Fruit fly (Drosophila melanogaster) whole organism, prepupa: ENCODE results near the gene Pgant5.

Source experiments
- CG10669 ChIP-seq: fragments of 200-800 bp; sonication (Bioruptor generic); optimal IDR thresholded peaks from 3 replicates; lab custom pipeline; 2018; ENCODE audit warnings: missing biosample characterization, mild to moderate bottlenecking, missing genetic modification characterization, moderate library complexity
- CG11294 ChIP-seq: fragments of 200-800 bp; sonication (Bioruptor generic); IDR thresholded peaks from 2 replicates; pipeline ENCODE4 v1.3.6; 2022; ENCODE audit warnings: missing biosample characterization, missing genetic modification characterization
- CG11902 ChIP-seq: fragments of 200-800 bp; sonication (Bioruptor generic); optimal IDR thresholded peaks from 3 replicates; lab custom pipeline; 2016; ENCODE audit warnings: missing biosample characterization, missing genetic modification characterization
- CG1621 ChIP-seq: fragments of 200-800 bp; sonication (Bioruptor generic); optimal IDR thresholded peaks from 3 replicates; lab custom pipeline; 2018; ENCODE audit warnings: missing biosample characterization, mild to moderate bottlenecking, missing genetic modification characterization
- CG3032 ChIP-seq: fragments of 200-800 bp; optimal IDR thresholded peaks from 2 replicates; lab custom pipeline; 2019; ENCODE audit warnings: missing biosample characterization, mild to moderate bottlenecking, missing genetic modification characterization, moderate library complexity
- CG4318 ChIP-seq: fragments of 200-800 bp; sonication (Bioruptor generic); optimal IDR thresholded peaks from 3 replicates; lab custom pipeline; 2017; ENCODE audit warnings: missing biosample characterization, mild to moderate bottlenecking, missing genetic modification characterization
- CG6163 ChIP-seq: fragments of 200-800 bp; sonication (Bioruptor generic); IDR thresholded peaks from 3 replicates; pipeline ENCODE4 v1.3.6; 2022; ENCODE audit warnings: missing biosample characterization, missing genetic modification characterization
- CG6854 ChIP-seq: fragments of 200-800 bp; sonication (Bioruptor generic); optimal IDR thresholded peaks from 2 replicates; lab custom pipeline; 2017; ENCODE audit warnings: missing biosample characterization, mild to moderate bottlenecking, missing genetic modification characterization
- CG7368 ChIP-seq: fragments of 200-800 bp; sonication (Bioruptor generic); optimal IDR thresholded peaks from 3 replicates; lab custom pipeline; 2016; ENCODE audit warnings: missing biosample characterization, missing genetic modification characterization
- CG8632 ChIP-seq: fragments of 200-800 bp; sonication (Bioruptor generic); optimal IDR thresholded peaks from 3 replicates; lab custom pipeline; 2016; ENCODE audit warnings: missing biosample characterization, missing genetic modification characterization
- CG9139 ChIP-seq: fragments of 200-800 bp; sonication (Bioruptor generic); optimal IDR thresholded peaks from 3 replicates; lab custom pipeline; 2017; ENCODE audit warnings: missing biosample characterization, mild to moderate bottlenecking, missing genetic modification characterization
- Eip78C ChIP-seq: fragments of 200-800 bp; sonication (Bioruptor generic); peaks from one replicate; lab custom pipeline; 2016; ENCODE audit warnings: missing biosample characterization, missing genetic modification characterization
- Eip93F ChIP-seq: fragments of 200-800 bp; sonication (Bioruptor generic); optimal IDR thresholded peaks from 2 replicates; lab custom pipeline; 2016; ENCODE audit warnings: missing biosample characterization, mild to moderate bottlenecking, missing genetic modification characterization
- Ets96B ChIP-seq: fragments of 200-800 bp; optimal IDR thresholded peaks from 2 replicates; lab custom pipeline; 2019; ENCODE audit warnings: missing biosample characterization, mild to moderate bottlenecking, missing genetic modification characterization, moderate library complexity
- Hr4 ChIP-seq: fragments of 200-800 bp; sonication (Bioruptor generic); optimal IDR thresholded peaks from 3 replicates; lab custom pipeline; 2016; ENCODE audit warnings: missing biosample characterization, missing genetic modification characterization
- Lpt ChIP-seq: fragments of 200-800 bp; sonication (Bioruptor generic); optimal IDR thresholded peaks from 3 replicates; lab custom pipeline; 2016; ENCODE audit warnings: missing biosample characterization, missing genetic modification characterization
- Met ChIP-seq: fragments of 200-800 bp; sonication (Bioruptor generic); optimal IDR thresholded peaks from 3 replicates; lab custom pipeline; 2016; ENCODE audit warnings: missing biosample characterization, missing genetic modification characterization
- OdsH ChIP-seq: fragments of 200-800 bp; sonication (Bioruptor generic); optimal IDR thresholded peaks from 3 replicates; lab custom pipeline; 2016; ENCODE audit warnings: missing biosample characterization, missing genetic modification characterization
- Smox ChIP-seq: fragments of 200-800 bp; sonication (Bioruptor generic); optimal IDR thresholded peaks from 3 replicates; lab custom pipeline; 2016; ENCODE audit warnings: missing biosample characterization, missing genetic modification characterization
- Sox102F ChIP-seq: fragments of 200-800 bp; sonication (Bioruptor generic); optimal IDR thresholded peaks from 2 replicates; lab custom pipeline; 2016; ENCODE audit warnings: missing biosample characterization, mild to moderate bottlenecking, missing genetic modification characterization
- Sox14 ChIP-seq: fragments of 200-800 bp; sonication (Bioruptor generic); optimal IDR thresholded peaks from 3 replicates; lab custom pipeline; 2016; ENCODE audit warnings: missing biosample characterization, missing genetic modification characterization
- achi ChIP-seq: fragments of 200-800 bp; sonication (Bioruptor generic); optimal IDR thresholded peaks from 3 replicates; lab custom pipeline; 2016; ENCODE audit warnings: missing biosample characterization, missing genetic modification characterization
- acj6 ChIP-seq: fragments of 200-800 bp; sonication (Bioruptor generic); optimal IDR thresholded peaks from 3 replicates; lab custom pipeline; 2016; ENCODE audit warnings: missing biosample characterization, missing genetic modification characterization
- cyc ChIP-seq: fragments of 200-800 bp; sonication (Bioruptor generic); optimal IDR thresholded peaks from 3 replicates; lab custom pipeline; 2016; ENCODE audit warnings: missing biosample characterization, missing genetic modification characterization
- dac ChIP-seq: fragments of 200-800 bp; sonication (Bioruptor generic); optimal IDR thresholded peaks from 2 replicates; lab custom pipeline; 2017; ENCODE audit warnings: missing biosample characterization, mild to moderate bottlenecking, missing genetic modification characterization
- dsx ChIP-seq: fragments of 200-800 bp; optimal IDR thresholded peaks from 3 replicates; lab custom pipeline; 2019; ENCODE audit warnings: missing biosample characterization, mild to moderate bottlenecking, missing genetic modification characterization, moderate library complexity; ENCODE audit not compliant: poor library complexity, severe bottlenecking
- eg ChIP-seq: fragments of 200-800 bp; sonication (Bioruptor generic); IDR thresholded peaks from 3 replicates; pipeline ENCODE4 v1.3.6; 2022; ENCODE audit warnings: missing biosample characterization, missing genetic modification characterization
- esn ChIP-seq: fragments of 200-800 bp; sonication (Bioruptor generic); optimal IDR thresholded peaks from 2 replicates; lab custom pipeline; 2016; ENCODE audit warnings: missing biosample characterization, mild to moderate bottlenecking, missing genetic modification characterization, moderate library complexity
- fd59A ChIP-seq: fragments of 200-800 bp; sonication (Bioruptor generic); optimal IDR thresholded peaks from 2 replicates; lab custom pipeline; 2017; ENCODE audit warnings: missing biosample characterization, mild to moderate bottlenecking, missing genetic modification characterization, missing genetic modification reagents
- fd85E ChIP-seq: fragments of 200-800 bp; sonication (Bioruptor generic); optimal IDR thresholded peaks from 3 replicates; lab custom pipeline; 2016; ENCODE audit warnings: missing biosample characterization, missing genetic modification characterization
- fkh ChIP-seq: fragments of 200-800 bp; sonication (Bioruptor generic); optimal IDR thresholded peaks from 3 replicates; lab custom pipeline; 2017; ENCODE audit warnings: missing biosample characterization, mild to moderate bottlenecking, missing genetic modification characterization, moderate library complexity
- net ChIP-seq: fragments of 200-800 bp; sonication (Bioruptor generic); optimal IDR thresholded peaks from 3 replicates; lab custom pipeline; 2016; ENCODE audit warnings: missing biosample characterization, missing genetic modification characterization
- spab ChIP-seq: fragments of 200-800 bp; sonication (Bioruptor generic); optimal IDR thresholded peaks from 2 replicates; lab custom pipeline; 2017; ENCODE audit warnings: missing biosample characterization, mild to moderate bottlenecking, missing genetic modification characterization, missing genetic modification reagents
- svp ChIP-seq: fragments of 200-800 bp; sonication (Bioruptor generic); peaks from one replicate; lab custom pipeline; 2016; ENCODE audit warnings: missing biosample characterization, missing genetic modification characterization
- vri ChIP-seq: fragments of 200-800 bp; sonication (Bioruptor generic); optimal IDR thresholded peaks from 3 replicates; lab custom pipeline; 2016; ENCODE audit warnings: missing biosample characterization, mild to moderate bottlenecking, missing genetic modification characterization

The Pgant5 gene

DNA sequence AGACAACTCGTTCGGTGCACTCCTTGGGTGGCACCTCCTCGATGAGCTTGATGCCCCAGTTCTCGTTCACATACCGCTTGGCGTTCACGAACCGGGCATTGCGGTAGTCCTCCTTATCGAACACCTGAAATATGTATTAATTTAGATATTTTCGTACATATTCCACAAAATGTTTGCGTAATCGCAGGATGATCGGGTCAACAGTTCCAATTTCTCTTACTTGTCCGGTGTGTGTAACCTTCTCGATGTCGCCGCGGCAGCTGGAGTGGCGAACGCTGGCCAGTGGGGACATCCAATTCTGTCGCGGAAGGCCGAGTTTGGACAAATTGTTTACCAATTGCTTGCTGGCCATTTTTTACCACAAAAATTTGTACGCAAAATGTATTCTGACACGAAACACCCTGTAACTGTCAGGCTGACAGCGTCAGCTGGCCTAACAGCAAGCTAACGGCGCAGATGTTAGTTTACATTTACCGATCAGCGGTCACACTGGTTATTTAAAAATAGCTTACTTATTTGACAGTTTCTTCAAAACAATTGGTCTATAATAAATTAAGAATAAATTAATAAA, 6.5 kb upstream of the Pgant5 start, which contains the start of gene ND-13A:
ND-13A (minus strand) TSS at position 499 of the 571 bp plus-strand sequence.
- TF ChIP-seq Met (no peak), Hr4 (GFP tag; lab: Kevin White, UChicago) (no peak), achi (GFP tag; lab: Kevin White, UChicago) (peak; percentile 99), Lpt (no peak), dsx (GFP tag; lab: Kevin White, UChicago) (no peak), eg (GFP tag; lab: Robert Waterston, UW) (no peak), CG6854 (GFP tag; lab: Kevin White, UChicago) (peak; percentile 27), CG1621 (tag; lab: Kevin White, UChicago) (no peak), vri (GFP tag; lab: Kevin White, UChicago) (peak; percentile 16), CG7368 (GFP tag; lab: Kevin White, UChicago) (no peak)

DNA sequence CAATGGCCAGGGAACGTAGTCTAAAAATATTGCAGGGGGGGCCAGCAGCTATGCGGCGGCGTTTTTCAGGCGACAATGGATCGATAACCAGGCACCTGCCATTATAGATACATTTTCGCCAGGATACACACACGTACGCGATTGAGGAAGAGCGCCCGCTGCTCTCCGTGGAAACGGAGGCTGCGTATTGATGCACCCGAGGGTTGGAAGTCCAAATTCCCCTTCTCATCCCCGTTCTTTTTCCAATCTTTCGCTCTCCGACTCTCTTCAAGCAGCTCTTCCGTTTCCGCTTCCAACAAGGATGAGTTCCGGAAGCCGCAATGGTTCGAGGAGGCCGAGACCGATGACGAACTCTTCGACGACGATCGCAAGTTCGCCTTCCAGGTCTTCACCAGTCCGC, 3.4 kb upstream of the Pgant5 start:
- TF ChIP-seq dac (GFP tag; lab: Kevin White, UChicago), result no peak
- no peak for TF ChIP-seq eg (GFP tag; lab: Robert Waterston, UW)
- no peak for TF ChIP-seq Sox102F (GFP tag; lab: Kevin White, UChicago)
- no peak for TF ChIP-seq svp (GFP tag; lab: Kevin White, UChicago)
- TF ChIP-seq Eip78C, result peak; percentile 50
- no peak for TF ChIP-seq CG11294
- TF ChIP-seq CG9139 (GFP tag; lab: Kevin White, UChicago), result peak; percentile 11
- TF ChIP-seq OdsH (GFP tag; lab: Kevin White, UChicago), result no peak
- TF ChIP-seq CG10669 (GFP tag; lab: Kevin White, UChicago), result no peak
- TF ChIP-seq, all 60 proteins: peak for 2

DNA sequence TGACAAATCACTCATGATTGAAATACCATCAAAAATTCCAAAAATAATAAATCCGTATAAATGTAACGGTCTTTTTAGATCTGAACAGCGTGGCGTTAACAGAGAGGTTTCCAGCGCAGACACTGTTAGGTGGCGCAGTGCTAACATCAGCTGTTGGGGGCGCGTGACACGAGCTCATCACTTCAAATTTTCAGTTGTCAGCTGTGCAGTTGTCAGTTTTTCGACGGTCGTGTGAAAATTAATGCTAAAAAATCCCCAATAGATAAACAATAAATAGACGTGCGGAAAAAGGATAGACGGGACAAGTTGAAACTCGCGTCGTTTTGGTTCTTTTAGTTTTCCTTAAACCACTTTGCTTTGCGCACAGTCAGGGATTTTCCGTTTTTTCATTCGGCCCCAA, 2.8 kb upstream of the Pgant5 start, which contains the start of gene CG4230:
CG4230 (plus strand) TSS at position 6 of the 400 bp plus-strand sequence.
- TF ChIP-seq achi (GFP tag; lab: Kevin White, UChicago) (peak; percentile 87), Smox (GFP tag; lab: Kevin White, UChicago) (no peak), acj6 (no peak), Eip78C (peak; percentile 52), CG1621 (tag; lab: Kevin White, UChicago) (peak; percentile 71), esn (peak; percentile 5)

DNA sequence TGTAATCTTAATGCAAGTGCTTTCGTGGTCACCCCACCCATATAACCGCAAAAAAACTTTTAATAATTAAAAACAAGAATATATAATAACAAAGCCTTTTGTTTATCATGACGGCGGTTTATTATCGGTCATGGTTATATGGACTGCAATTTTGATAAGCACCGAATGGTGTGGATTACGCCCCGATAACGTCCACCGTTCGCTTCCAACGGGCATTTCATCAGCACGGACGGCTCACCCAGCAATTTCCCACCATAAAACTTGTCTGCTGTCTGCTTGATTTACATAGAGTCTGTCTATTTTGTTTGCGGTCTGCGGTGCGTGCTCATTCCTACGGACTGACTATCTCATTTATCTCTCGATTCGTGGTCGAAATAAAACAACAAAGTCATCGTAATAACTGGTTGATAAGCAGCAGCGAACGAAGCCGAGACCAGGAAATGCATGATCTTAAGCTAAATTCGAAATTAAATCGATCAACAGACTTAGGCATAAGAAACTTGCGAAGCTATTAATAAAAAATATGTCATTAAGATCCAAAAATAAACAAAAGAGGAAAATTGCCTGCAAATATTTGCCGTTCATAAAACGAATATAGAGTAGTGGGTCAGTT, 2.1 kb upstream of the Pgant5 start:
- TF ChIP-seq cyc (no peak), vri (GFP tag; lab: Kevin White, UChicago) (peak; percentile 77), svp (GFP tag; lab: Kevin White, UChicago) (no peak), spab (GFP tag; lab: Kevin White, UChicago) (no peak), Eip78C (peak; percentile 29), Sox102F (GFP tag; lab: Kevin White, UChicago) (no peak), CG1621 (tag; lab: Kevin White, UChicago) (no peak), Eip93F (GFP tag; lab: Kevin White, UChicago) (peak; percentile 69), fkh (peak; percentile 53)

DNA sequence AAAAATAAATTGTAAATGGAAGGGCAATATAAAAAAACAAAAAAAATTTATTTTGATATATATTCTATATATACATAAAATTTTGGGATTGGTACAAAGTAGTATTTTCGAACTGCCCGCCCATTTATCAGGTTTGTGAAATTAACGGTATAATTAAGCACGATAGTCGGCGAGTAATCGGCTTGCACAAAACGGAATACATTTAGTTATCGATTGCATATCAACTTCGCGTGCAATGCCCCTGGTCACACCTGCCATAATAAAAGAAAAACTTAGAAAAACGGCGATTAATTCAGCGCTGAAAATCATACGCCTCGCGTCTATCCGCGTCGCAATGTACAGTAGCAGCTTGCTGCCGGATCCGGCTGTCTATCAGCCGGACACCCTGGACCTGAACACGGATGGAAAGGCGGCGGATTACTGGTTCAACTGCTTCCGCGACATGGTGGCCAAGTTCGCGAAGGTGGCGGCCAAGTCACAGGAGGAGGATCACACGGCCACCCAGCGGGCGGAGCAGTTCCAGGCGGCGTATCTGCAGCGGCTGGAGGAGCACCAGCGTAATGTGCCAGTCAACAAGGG, 469 bp upstream of the Pgant5 start, which contains the start of gene CG5828:
CG5828 (plus strand) TSS at position 205 of the 579 bp plus-strand sequence.
- peak; percentile 31 for TF ChIP-seq Eip78C
- no peak for TF ChIP-seq dac (GFP tag; lab: Kevin White, UChicago)

DNA sequence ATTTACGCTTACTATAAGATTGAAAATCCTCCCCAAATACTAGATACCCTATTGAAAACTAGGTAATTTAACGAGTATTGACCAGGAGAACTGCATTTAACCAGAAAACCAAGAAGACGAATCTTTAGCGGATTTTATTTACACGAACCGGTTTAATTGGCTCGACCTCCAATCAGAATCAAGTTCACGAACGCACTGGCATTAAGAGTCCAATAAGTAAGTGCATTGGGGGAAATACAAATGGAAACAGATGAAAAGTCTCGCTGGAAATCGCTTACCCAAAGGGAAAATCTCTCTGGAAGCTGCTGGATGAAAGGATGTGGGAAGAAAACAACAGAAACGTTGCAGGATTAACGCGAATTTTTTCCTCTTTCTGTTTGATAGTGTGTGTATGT, 798 bp downstream of the Pgant5 start:
- no peak for TF ChIP-seq cyc
- TF ChIP-seq Sox102F (GFP tag; lab: Kevin White, UChicago), result no peak

DNA sequence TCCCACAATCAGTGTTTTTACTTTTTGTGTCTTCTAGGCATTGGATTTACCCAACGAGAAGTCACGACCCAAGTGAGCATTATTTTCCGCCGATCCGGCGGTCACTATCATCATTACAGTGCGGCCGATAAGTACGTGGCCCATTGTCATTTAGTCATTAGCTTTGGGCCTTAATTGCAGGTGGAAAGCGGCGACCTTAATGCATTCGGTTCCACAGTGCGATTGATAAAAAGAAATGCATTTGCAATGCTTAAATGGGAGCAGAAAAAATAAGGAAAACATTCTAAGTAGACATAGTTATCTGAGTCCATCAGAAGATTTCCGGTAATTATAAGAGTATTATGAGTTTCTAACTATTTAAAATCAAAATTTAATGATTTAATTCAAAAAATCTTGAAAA, 1.2 kb downstream of the Pgant5 start:
- TF ChIP-seq acj6, result peak; percentile 8
- no peak for TF ChIP-seq cyc
- TF ChIP-seq achi (GFP tag; lab: Kevin White, UChicago), result no peak
- peak; percentile 20 for TF ChIP-seq Hr4 (GFP tag; lab: Kevin White, UChicago)
- peak; percentile 12 for TF ChIP-seq Ets96B (tag; lab: Kevin White, UChicago)
- no peak for TF ChIP-seq Sox102F (GFP tag; lab: Kevin White, UChicago)
- TF ChIP-seq CG11902 (GFP tag; lab: Kevin White, UChicago), result peak; percentile 26
- TF ChIP-seq net (GFP tag; lab: Kevin White, UChicago), result no peak
- TF ChIP-seq Sox14, result peak; percentile 20
- TF ChIP-seq CG6163 (GFP tag; lab: Robert Waterston, UW), result peak; percentile 38; the same call in 1 of the 3 replicates
- TF ChIP-seq esn, result peak; percentile 38
- TF ChIP-seq CG4318 (GFP tag; lab: Kevin White, UChicago), result no peak
- TF ChIP-seq fd59A (GFP tag; lab: Kevin White, UChicago), result peak; percentile 14
- TF ChIP-seq spab (GFP tag; lab: Kevin White, UChicago), result no peak
- TF ChIP-seq CG3032 (tag; lab: Kevin White, UChicago), result peak; percentile 3
- TF ChIP-seq fd85E (GFP tag; lab: Kevin White, UChicago), result no peak
- no peak for TF ChIP-seq dsx (GFP tag; lab: Kevin White, UChicago)
- TF ChIP-seq CG8632, result no peak
- peak; percentile 30 for TF ChIP-seq CG10669 (GFP tag; lab: Kevin White, UChicago)
